Worm (Caenorhabditis elegans) whole organism, young adult: ENCODE measurements around the gene vars-1.

Experiments
- D2030.7 ChIP-seq: fragments of 200-800 bp; sonication (Bioruptor generic); IDR thresholded peaks from 2 replicates; pipeline ENCODE4 v1.3.6; 2022; ENCODE audit warnings: missing genetic modification reagents, missing genetic modification characterization, missing compliant biosample characterization
- F10E7.11 ChIP-seq: sonication (generic microtip); optimal IDR thresholded peaks from 2 replicates; lab custom pipeline; 2017; ENCODE audit warnings: mild to moderate bottlenecking, missing genetic modification characterization, moderate library complexity, missing compliant biosample characterization
- F22D6.2 ChIP-seq: sonication (generic microtip); optimal IDR thresholded peaks from 2 replicates; lab custom pipeline; 2016; ENCODE audit warnings: mild to moderate bottlenecking, missing genetic modification characterization, missing compliant biosample characterization
- F33H1.4 ChIP-seq: fragments of 200-800 bp; sonication (Bioruptor generic); IDR thresholded peaks from 2 replicates; pipeline ENCODE4 v1.3.6; 2022; ENCODE audit warnings: missing genetic modification reagents, missing genetic modification characterization, missing compliant biosample characterization
- F37B4.10 ChIP-seq: fragments of 200-800 bp; sonication (Bioruptor generic); IDR thresholded peaks from 2 replicates; pipeline ENCODE4 v1.3.6; 2022; ENCODE audit warnings: missing genetic modification characterization, missing compliant biosample characterization
- F39B2.1 ChIP-seq: fragments of 200-800 bp; sonication (Bioruptor generic); IDR thresholded peaks from 2 replicates; pipeline ENCODE4 v1.3.6; 2022; ENCODE audit warnings: missing genetic modification reagents, missing genetic modification characterization, missing compliant biosample characterization
- F52B5.7 ChIP-seq: sonication (generic microtip); optimal IDR thresholded peaks from 2 replicates; lab custom pipeline; 2016; ENCODE audit warnings: mild to moderate bottlenecking, missing genetic modification characterization, missing compliant biosample characterization
- F57C9.4 ChIP-seq: sonication (generic microtip); optimal IDR thresholded peaks from 2 replicates; lab custom pipeline; 2017; ENCODE audit warnings: mild to moderate bottlenecking, missing genetic modification characterization, missing compliant biosample characterization
- Y53F4B.3 ChIP-seq: fragments of 200-800 bp; sonication (Bioruptor generic); IDR thresholded peaks from 2 replicates; pipeline ENCODE4 v1.3.6; 2022; ENCODE audit warnings: missing genetic modification reagents, missing genetic modification characterization, missing compliant biosample characterization
- Y56A3A.18 ChIP-seq: fragments of 200-800 bp; sonication (Bioruptor generic); IDR thresholded peaks from 2 replicates; pipeline ENCODE4 v1.3.6; 2022; ENCODE audit warnings: missing genetic modification reagents, missing genetic modification characterization, missing compliant biosample characterization
- aptf-2 ChIP-seq: fragments of 200-800 bp; sonication (Bioruptor generic); conservative IDR thresholded peaks from 2 replicates; pipeline ENCODE4 v1.3.6; 2022; ENCODE audit warnings: missing genetic modification reagents, missing genetic modification characterization, missing compliant biosample characterization
- atf-7 ChIP-seq: sonication (generic microtip); optimal IDR thresholded peaks from 2 replicates; lab custom pipeline; 2017; ENCODE audit warnings: mild to moderate bottlenecking, missing genetic modification characterization, missing compliant biosample characterization
- athp-1 ChIP-seq: sonication (generic microtip); optimal IDR thresholded peaks from 2 replicates; lab custom pipeline; 2017; ENCODE audit warnings: mild to moderate bottlenecking, missing genetic modification characterization, missing compliant biosample characterization
- bed-1 ChIP-seq: fragments of 200-800 bp; sonication (Bioruptor generic); IDR thresholded peaks from 2 replicates; pipeline ENCODE4 v1.3.6; 2022; ENCODE audit warnings: missing genetic modification reagents, missing genetic modification characterization, missing compliant biosample characterization
- ccch-3 ChIP-seq: fragments of 200-800 bp; sonication (Bioruptor generic); optimal IDR thresholded peaks from 2 replicates; lab custom pipeline; 2018; ENCODE audit warnings: mild to moderate bottlenecking, missing genetic modification characterization, missing compliant biosample characterization
- cebp-2 ChIP-seq: fragments of 200-800 bp; sonication (Bioruptor generic); IDR thresholded peaks from 2 replicates; pipeline ENCODE4 v1.3.6; 2022; ENCODE audit warnings: missing genetic modification characterization, missing compliant biosample characterization
- ceh-27 ChIP-seq: fragments of 200-800 bp; sonication (Bioruptor generic); optimal IDR thresholded peaks from 2 replicates; lab custom pipeline; 2018; ENCODE audit warnings: mild to moderate bottlenecking, missing genetic modification characterization, moderate library complexity, missing compliant biosample characterization
- ceh-91 ChIP-seq: fragments of 200-800 bp; sonication (Bioruptor generic); IDR thresholded peaks from 2 replicates; pipeline ENCODE4 v1.3.6; 2022; ENCODE audit warnings: missing genetic modification reagents, missing genetic modification characterization, missing compliant biosample characterization
- chd-7 ChIP-seq: sonication (generic microtip); optimal IDR thresholded peaks from 2 replicates; lab custom pipeline; 2016; ENCODE audit warnings: mild to moderate bottlenecking, missing genetic modification characterization, moderate library complexity, missing compliant biosample characterization
- ekl-4 ChIP-seq: fragments of 200-800 bp; sonication (Bioruptor generic); IDR thresholded peaks from 2 replicates; pipeline ENCODE4 v1.3.6; 2022; ENCODE audit warnings: missing genetic modification reagents, missing genetic modification characterization, missing compliant biosample characterization
- him-1 ChIP-seq: sonication (generic microtip); optimal IDR thresholded peaks from 2 replicates; lab custom pipeline; 2016; ENCODE audit warnings: missing genotype, missing genetic modification reagents, missing genetic modification characterization, missing compliant biosample characterization
- lin-40 ChIP-seq: sonication (generic microtip); optimal IDR thresholded peaks from 2 replicates; lab custom pipeline; 2016; ENCODE audit warnings: missing genetic modification characterization, mild to moderate bottlenecking, missing compliant biosample characterization, missing genotype, missing genetic modification reagents
- lin-54 ChIP-seq: fragments of 200-800 bp; sonication (Bioruptor generic); optimal IDR thresholded peaks from 2 replicates; lab custom pipeline; 2018; ENCODE audit warnings: mild to moderate bottlenecking, missing genetic modification characterization, missing compliant biosample characterization
- madf-3 ChIP-seq: fragments of 200-800 bp; sonication (Bioruptor generic); IDR thresholded peaks from 2 replicates; pipeline ENCODE4 v1.3.6; 2022; ENCODE audit warnings: missing genetic modification reagents, missing genetic modification characterization, missing compliant biosample characterization
- mcd-1 ChIP-seq: fragments of 200-800 bp; sonication (Bioruptor generic); IDR thresholded peaks from 2 replicates; pipeline ENCODE4 v1.3.6; 2022; ENCODE audit warnings: missing genetic modification reagents, missing genetic modification characterization, missing compliant biosample characterization
- mes-4 ChIP-seq: sonication (generic microtip); optimal IDR thresholded peaks from 2 replicates; lab custom pipeline; 2016; ENCODE audit warnings: missing genotype, missing genetic modification characterization, missing compliant biosample characterization
- nhr-120 ChIP-seq: fragments of 200-800 bp; sonication (Bioruptor generic); IDR thresholded peaks from 2 replicates; pipeline ENCODE4 v1.3.6; 2022; ENCODE audit warnings: missing genetic modification characterization, missing compliant biosample characterization
- nhr-80 ChIP-seq: sonication (generic microtip); optimal IDR thresholded peaks from 2 replicates; lab custom pipeline; 2016; ENCODE audit warnings: missing genetic modification characterization, missing compliant biosample characterization
- rcor-1 ChIP-seq: fragments of 200-800 bp; sonication (Bioruptor generic); IDR thresholded peaks from 2 replicates; pipeline ENCODE4 v1.3.6; 2022; ENCODE audit warnings: missing genetic modification reagents, missing genetic modification characterization, missing compliant biosample characterization
- rec-8 ChIP-seq, 2 experiments: sonication (generic microtip); optimal IDR thresholded peaks; 2 replicates each; lab custom pipeline; 2016; ENCODE audit warnings: mild to moderate bottlenecking in 2 of 2, missing genetic modification characterization in 2 of 2, missing genetic modification reagents in 2 of 2, missing genotype in 2 of 2, missing biosample characterization in 1 of 2, missing compliant biosample characterization in 1 of 2, moderate library complexity in 1 of 2
- rpc-1 ChIP-seq, 2 experiments: fragments of 150-350 bp in 1 of 2; sonication (generic microtip) in 1 of 2; optimal IDR thresholded peaks; 2 replicates each; lab custom pipeline; 2014 to 2018; ENCODE audit warnings: missing biosample characterization in 1 of 2, missing genetic modification characterization in 1 of 2, missing genetic modification reagents in 1 of 2, missing genotype in 1 of 2
- sdz-38 ChIP-seq: sonication (generic microtip); optimal IDR thresholded peaks from 2 replicates; lab custom pipeline; 2016; ENCODE audit warnings: missing genotype, missing genetic modification characterization, missing compliant biosample characterization
- sea-2 ChIP-seq: fragments of 200-800 bp; sonication (Bioruptor generic); IDR thresholded peaks from 2 replicates; pipeline ENCODE4 v1.3.6; 2022; ENCODE audit warnings: missing genetic modification characterization, missing compliant biosample characterization
- snpc-1.1 ChIP-seq: sonication (generic microtip); optimal IDR thresholded peaks from 2 replicates; lab custom pipeline; 2017; ENCODE audit warnings: missing genetic modification characterization, mild to moderate bottlenecking, missing compliant biosample characterization, antibody characterized with exemption, moderate library complexity, missing genotype, missing genetic modification reagents; ENCODE audit not compliant: insufficient read depth
- snpc-1.3 ChIP-seq: sonication (generic microtip); optimal IDR thresholded peaks from 2 replicates; lab custom pipeline; 2017; ENCODE audit warnings: missing genetic modification characterization, mild to moderate bottlenecking, missing compliant biosample characterization, antibody characterized with exemption, moderate library complexity, missing genotype, missing genetic modification reagents; ENCODE audit not compliant: insufficient read depth
- somi-1 ChIP-seq: fragments of 200-800 bp; sonication (Bioruptor generic); optimal IDR thresholded peaks from 2 replicates; lab custom pipeline; 2018; ENCODE audit warnings: mild to moderate bottlenecking, missing genetic modification characterization, missing compliant biosample characterization
- sptf-2 ChIP-seq: fragments of 200-800 bp; sonication (Bioruptor generic); optimal IDR thresholded peaks from 2 replicates; lab custom pipeline; 2018; ENCODE audit warnings: mild to moderate bottlenecking, missing genetic modification characterization, missing compliant biosample characterization
- unc-130 ChIP-seq: sonication (generic microtip); optimal IDR thresholded peaks from 2 replicates; lab custom pipeline; 2016; ENCODE audit warnings: missing genetic modification reagents, missing genetic modification characterization, missing compliant biosample characterization
- ztf-25 ChIP-seq: fragments of 200-800 bp; sonication (Bioruptor generic); IDR thresholded peaks from 2 replicates; pipeline ENCODE4 v1.3.6; 2022; ENCODE audit warnings: missing genetic modification reagents, missing genetic modification characterization, missing compliant biosample characterization

vars-1 gene

DNA sequence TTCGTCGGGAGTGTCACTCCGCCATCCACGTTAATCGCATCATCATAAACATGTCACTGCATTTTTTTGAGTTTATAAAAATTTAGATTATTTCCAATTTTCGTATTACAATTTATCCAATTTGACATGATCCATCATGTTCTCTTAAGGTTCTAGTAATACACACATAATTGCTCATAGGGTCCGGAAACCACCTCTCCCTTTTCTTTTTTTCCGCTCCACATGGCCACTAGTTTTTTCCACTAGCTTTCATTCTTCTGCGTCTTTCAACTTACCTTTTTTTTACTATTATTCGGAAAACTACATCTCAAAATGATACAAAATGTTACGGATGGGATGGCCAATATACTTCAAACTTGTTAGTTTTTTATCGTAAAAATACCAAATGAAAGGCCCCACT, 45.4 kb upstream of the vars-1 start, which contains the start of gene Y97E10AL.1:
Gene Y97E10AL.1, plus strand, starts transcription at position 301 of the 400 bp plus-strand sequence.
- TF ChIP-seq Y53F4B.3 (no peak), ekl-4 (no peak), Y56A3A.18 (GFP tag; lab: Robert Waterston, UW) (no peak), nhr-120 (GFP tag; lab: Robert Waterston, UW) (no peak), mes-4 (tag; lab: Kevin White, UChicago) (no peak), madf-3 (GFP tag; lab: Robert Waterston, UW) (no peak), ceh-91 (no peak), F39B2.1 (GFP tag; lab: Robert Waterston, UW) (no peak), F52B5.7 (tag; lab: Kevin White, UChicago) (no peak), chd-7 (tag; lab: Kevin White, UChicago) (no peak), athp-1 (tag; lab: Kevin White, UChicago) (no peak), sptf-2 (no peak), F37B4.10 (GFP tag; lab: Robert Waterston, UW) (no peak), snpc-1.3 (no peak), bed-1 (GFP tag; lab: Robert Waterston, UW) (no peak), ztf-25 (GFP tag; lab: Robert Waterston, UW) (no peak), lin-40 (tag; lab: Kevin White, UChicago) (no peak), him-1 (no peak)

ce11 chrV:7994570-7994969, 36.6 kb upstream of the vars-1 start, which contains the start of gene ceh-76:
Gene ceh-76 (minus strand): TSS chrV:7994670.
- TF ChIP-seq F22D6.2 (tag; lab: Kevin White, UChicago) (no peak), lin-54 (GFP tag; lab: Kevin White, UChicago) (no peak)

DNA sequence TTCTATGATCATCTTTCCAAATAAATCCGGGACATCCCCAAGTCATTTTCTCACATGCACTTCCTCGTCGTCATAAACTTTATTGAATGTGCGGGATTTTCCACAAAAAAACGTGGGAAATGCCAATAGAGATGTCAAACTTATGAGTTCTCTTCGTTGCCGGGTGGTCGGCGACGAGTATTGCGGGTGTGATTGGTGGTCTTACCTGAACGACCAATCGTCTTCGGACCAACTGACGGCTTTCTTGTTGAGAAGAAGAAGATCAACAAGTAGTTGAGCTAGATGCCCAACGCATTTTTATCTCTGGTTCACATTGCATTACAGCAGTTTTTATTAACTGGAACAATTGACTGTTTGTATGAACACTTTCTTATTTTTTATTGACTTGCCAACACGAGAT, 36.0 kb upstream of the vars-1 start:
- no peak for TF ChIP-seq rcor-1
- TF ChIP-seq F33H1.4 (GFP tag; lab: Robert Waterston, UW) = no peak
- no peak for TF ChIP-seq mcd-1 (GFP tag; lab: Robert Waterston, UW)
- TF ChIP-seq cebp-2 (GFP tag; lab: Robert Waterston, UW) = no peak
- TF ChIP-seq D2030.7 (GFP tag; lab: Robert Waterston, UW) = no peak
- TF ChIP-seq nhr-80 = no peak
- no peak for TF ChIP-seq somi-1
- TF ChIP-seq rec-8 (tag; optimal IDR thresholded peaks at IDR 0.05; lab: Kevin White, UChicago) = no peak
- no peak for TF ChIP-seq ceh-27 (GFP tag; lab: Kevin White, UChicago)
- TF ChIP-seq snpc-1.1 = no peak
- TF ChIP-seq unc-130 (GFP tag; lab: Kevin White, UChicago) = no peak
- no peak for TF ChIP-seq F10E7.11 (tag; lab: Kevin White, UChicago)
- no peak for TF ChIP-seq sea-2 (GFP tag; lab: Robert Waterston, UW)
- no peak for TF ChIP-seq lin-54 (GFP tag; lab: Kevin White, UChicago)
- TF ChIP-seq F57C9.4 (tag; lab: Kevin White, UChicago) = no peak
- TF ChIP-seq sdz-38 (tag; lab: Kevin White, UChicago) = no peak
- TF ChIP-seq aptf-2 (GFP tag; lab: Robert Waterston, UW) = no peak
- no peak for TF ChIP-seq ccch-3 (GFP tag; lab: Kevin White, UChicago)
- no peak for TF ChIP-seq atf-7
- no peak for TF ChIP-seq rpc-1 (optimal IDR thresholded peaks at IDR 0.05; lab: Kevin White, UChicago)
- TF ChIP-seq rpc-1 (tag; optimal IDR thresholded peaks at IDR 0.05; lab: Kevin White, UChicago) = no peak
